Worm (Caenorhabditis elegans) whole organism, late embryonic: ENCODE measurements around the gene R155.5.
A peak's percentile ranks its signal among the peaks of the same experiment; 100 is the strongest.

ENCODE experiments used
- C08G9.2 ChIP-seq: sonication (generic microtip); optimal IDR thresholded peaks from 2 replicates; lab custom pipeline; 2016; ENCODE audit warnings: mild to moderate bottlenecking, missing genetic modification characterization, moderate library complexity, missing compliant biosample characterization
- C38D4.7 ChIP-seq: fragments of 200-800 bp; sonication (Bioruptor generic); optimal IDR thresholded peaks from 2 replicates; lab custom pipeline; 2018; ENCODE audit warnings: mild to moderate bottlenecking, missing genetic modification characterization, moderate library complexity, missing compliant biosample characterization
- F13H6.1 ChIP-seq: sonication (generic microtip); optimal IDR thresholded peaks from 2 replicates; lab custom pipeline; 2016; ENCODE audit warnings: missing genetic modification characterization, missing compliant biosample characterization
- T23F11.4 ChIP-seq: fragments of 200-800 bp; sonication (Bioruptor generic); optimal IDR thresholded peaks from 2 replicates; lab custom pipeline; 2018; ENCODE audit warnings: mild to moderate bottlenecking, missing genetic modification characterization, missing compliant biosample characterization
- Y22D7AL.16 ChIP-seq: sonication (generic microtip); optimal IDR thresholded peaks from 2 replicates; lab custom pipeline; 2016; ENCODE audit warnings: missing genetic modification characterization, missing compliant biosample characterization
- ahr-1 ChIP-seq: sonication (generic microtip); optimal IDR thresholded peaks from 2 replicates; lab custom pipeline; 2016; ENCODE audit warnings: missing genetic modification characterization, missing compliant biosample characterization
- ama-1 ChIP-seq: fragments of 150-350 bp; optimal IDR thresholded peaks from 2 replicates; lab custom pipeline; 2014
- ceh-18 ChIP-seq: sonication (generic microtip); optimal IDR thresholded peaks from 2 replicates; lab custom pipeline; 2016; ENCODE audit warnings: missing genetic modification characterization, missing compliant biosample characterization
- ceh-19 ChIP-seq: fragments of 200-800 bp; sonication (Bioruptor generic); optimal IDR thresholded peaks from 2 replicates; lab custom pipeline; 2018; ENCODE audit warnings: mild to moderate bottlenecking, missing genetic modification characterization, missing compliant biosample characterization
- ceh-2 ChIP-seq: sonication (generic microtip); optimal IDR thresholded peaks from 2 replicates; lab custom pipeline; 2016; ENCODE audit warnings: missing genotype, missing genetic modification characterization, missing compliant biosample characterization
- ceh-24 ChIP-seq: sonication (generic microtip); optimal IDR thresholded peaks from 2 replicates; lab custom pipeline; 2016; ENCODE audit warnings: mild to moderate bottlenecking, missing genetic modification characterization, missing compliant biosample characterization
- ceh-48 ChIP-seq: sonication (generic microtip); optimal IDR thresholded peaks from 2 replicates; lab custom pipeline; 2016; ENCODE audit warnings: missing genetic modification characterization, inconsistent platforms, missing compliant biosample characterization
- ceh-6 ChIP-seq: fragments of 200-800 bp; sonication (Bioruptor generic); optimal IDR thresholded peaks from 2 replicates; lab custom pipeline; 2018; ENCODE audit warnings: mild to moderate bottlenecking, missing genetic modification characterization, missing compliant biosample characterization
- dmd-4 ChIP-seq: sonication (generic microtip); optimal IDR thresholded peaks from 2 replicates; lab custom pipeline; 2016; ENCODE audit warnings: borderline replicate concordance, missing genetic modification characterization, missing compliant biosample characterization
- dve-1 ChIP-seq: sonication (generic microtip); optimal IDR thresholded peaks from 2 replicates; lab custom pipeline; 2017; ENCODE audit warnings: antibody characterized with exemption, mild to moderate bottlenecking, missing genetic modification characterization, missing compliant biosample characterization
- eyg-1 ChIP-seq: sonication (generic microtip); optimal IDR thresholded peaks from 2 replicates; lab custom pipeline; 2016; ENCODE audit warnings: missing genotype, missing genetic modification characterization, missing compliant biosample characterization
- fax-1 ChIP-seq: sonication (generic microtip); optimal IDR thresholded peaks from 2 replicates; lab custom pipeline; 2016; ENCODE audit warnings: missing genotype, missing genetic modification characterization, missing compliant biosample characterization
- fkh-10 ChIP-seq: fragments of 150-350 bp; optimal IDR thresholded peaks from 2 replicates; lab custom pipeline; 2014; ENCODE audit warnings: missing biosample characterization, missing genetic modification reagents, missing genetic modification characterization
- fkh-6 ChIP-seq: sonication (generic microtip); optimal IDR thresholded peaks from 2 replicates; lab custom pipeline; 2016; ENCODE audit warnings: missing genetic modification characterization, missing compliant biosample characterization
- gmeb-2 ChIP-seq: sonication (generic microtip); optimal IDR thresholded peaks from 2 replicates; lab custom pipeline; 2016; ENCODE audit warnings: missing genetic modification characterization, inconsistent platforms, missing compliant biosample characterization
- hlh-15 ChIP-seq: sonication (generic microtip); optimal IDR thresholded peaks from 2 replicates; lab custom pipeline; 2016; ENCODE audit warnings: missing genetic modification characterization, missing compliant biosample characterization
- hlh-30 ChIP-seq: sonication (generic microtip); optimal IDR thresholded peaks from 2 replicates; lab custom pipeline; 2017; ENCODE audit warnings: antibody characterized with exemption, missing genetic modification characterization, missing compliant biosample characterization; ENCODE audit not compliant: insufficient read depth
- hlh-6 ChIP-seq: sonication (generic microtip); optimal IDR thresholded peaks from 2 replicates; lab custom pipeline; 2016; ENCODE audit warnings: missing genotype, missing genetic modification characterization, missing compliant biosample characterization
- lim-6 ChIP-seq: sonication (generic microtip); optimal IDR thresholded peaks from 2 replicates; lab custom pipeline; 2016; ENCODE audit warnings: missing genetic modification characterization, missing compliant biosample characterization
- lin-11 ChIP-seq: fragments of 200-800 bp; sonication (Bioruptor generic); optimal IDR thresholded peaks from 2 replicates; lab custom pipeline; 2018; ENCODE audit warnings: mild to moderate bottlenecking, missing genetic modification characterization, missing compliant biosample characterization
- mec-3 ChIP-seq: sonication (generic microtip); optimal IDR thresholded peaks from 2 replicates; lab custom pipeline; 2016; ENCODE audit warnings: borderline replicate concordance, missing genetic modification characterization, missing compliant biosample characterization
- nfya-1 ChIP-seq: sonication (generic microtip); optimal IDR thresholded peaks from 2 replicates; lab custom pipeline; 2017; ENCODE audit warnings: missing genetic modification characterization, mild to moderate bottlenecking, missing compliant biosample characterization, antibody characterized with exemption, moderate library complexity
- odd-2 ChIP-seq: sonication (generic microtip); optimal IDR thresholded peaks from 2 replicates; lab custom pipeline; 2017; ENCODE audit warnings: antibody characterized with exemption, mild to moderate bottlenecking, missing genetic modification characterization, missing compliant biosample characterization
- pag-3 ChIP-seq: sonication (generic microtip); optimal IDR thresholded peaks from 2 replicates; lab custom pipeline; 2016; ENCODE audit warnings: missing compliant biosample characterization, missing genetic modification characterization, borderline replicate concordance
- pat-9 ChIP-seq: fragments of 200-800 bp; sonication (Bioruptor generic); optimal IDR thresholded peaks from 2 replicates; lab custom pipeline; 2018; ENCODE audit warnings: mild to moderate bottlenecking, missing genetic modification characterization, moderate library complexity, missing compliant biosample characterization
- pax-1 ChIP-seq: fragments of 150-350 bp; optimal IDR thresholded peaks from 2 replicates; lab custom pipeline; 2014; ENCODE audit warnings: missing biosample characterization, missing genetic modification characterization
- pha-2 ChIP-seq: sonication (generic microtip); optimal IDR thresholded peaks from 2 replicates; lab custom pipeline; 2017; ENCODE audit warnings: mild to moderate bottlenecking, missing genetic modification characterization, missing compliant biosample characterization
- pha-4 ChIP-seq: fragments of 150-350 bp; optimal IDR thresholded peaks from 2 replicates; lab custom pipeline; 2018; ENCODE audit warnings: missing biosample characterization, missing genetic modification reagents, missing genetic modification characterization
- pqm-1 ChIP-seq: sonication (generic microtip); optimal IDR thresholded peaks from 2 replicates; lab custom pipeline; 2016; ENCODE audit warnings: missing genetic modification characterization, missing compliant biosample characterization
- ref-2 ChIP-seq: sonication (generic microtip); optimal IDR thresholded peaks from 2 replicates; lab custom pipeline; 2016; ENCODE audit warnings: missing genetic modification characterization, missing compliant biosample characterization
- rnt-1 ChIP-seq: sonication (generic microtip); optimal IDR thresholded peaks from 2 replicates; lab custom pipeline; 2016; ENCODE audit warnings: missing genetic modification characterization, missing compliant biosample characterization
- sdc-2 ChIP-seq: sonication (generic microtip); optimal IDR thresholded peaks from 2 replicates; lab custom pipeline; 2016; ENCODE audit warnings: missing genotype, missing genetic modification characterization, missing compliant biosample characterization
- sox-2 ChIP-seq: fragments of 200-800 bp; sonication (Bioruptor generic); IDR thresholded peaks from 2 replicates; pipeline ENCODE4 v1.3.6; 2022; ENCODE audit warnings: missing genetic modification reagents, missing genetic modification characterization, missing compliant biosample characterization
- sox-4 ChIP-seq: sonication (generic microtip); optimal IDR thresholded peaks from 2 replicates; lab custom pipeline; 2017; ENCODE audit warnings: mild to moderate bottlenecking, missing genetic modification characterization, inconsistent platforms, missing compliant biosample characterization
- syd-9 ChIP-seq: sonication (generic microtip); optimal IDR thresholded peaks from 2 replicates; lab custom pipeline; 2016; ENCODE audit warnings: mild to moderate bottlenecking, missing genetic modification characterization, moderate library complexity, missing compliant biosample characterization
- tbx-2 ChIP-seq: sonication (generic microtip); optimal IDR thresholded peaks from 2 replicates; lab custom pipeline; 2016; ENCODE audit warnings: missing genetic modification characterization, missing compliant biosample characterization
- tbx-7 ChIP-seq: sonication (generic microtip); optimal IDR thresholded peaks from 2 replicates; lab custom pipeline; 2016; ENCODE audit warnings: missing genotype, missing genetic modification characterization, missing compliant biosample characterization
- ttx-3 ChIP-seq: sonication (generic microtip); optimal IDR thresholded peaks from 2 replicates; lab custom pipeline; 2016; ENCODE audit warnings: missing genetic modification reagents, missing genetic modification characterization, missing compliant biosample characterization
- unc-3 ChIP-seq, 2 experiments: fragments of 200-800 bp in 1 of 2; sonication (Bioruptor generic) in 1 of 2; sonication (generic microtip) in 1 of 2; conservative IDR thresholded peaks in 1 of 2; optimal IDR thresholded peaks in 1 of 2; 2 replicates each; pipeline versions ENCODE4 v1.3.6 to Lab custom; 2016 to 2022; ENCODE audit warnings: missing compliant biosample characterization in 2 of 2, missing genetic modification characterization in 2 of 2, missing genetic modification reagents in 1 of 2
- unc-55 ChIP-seq: sonication (generic microtip); optimal IDR thresholded peaks from 2 replicates; lab custom pipeline; 2017; ENCODE audit warnings: missing biosample characterization, missing genetic modification reagents, missing genetic modification characterization
- unc-86 ChIP-seq: sonication (generic microtip); optimal IDR thresholded peaks from 2 replicates; lab custom pipeline; 2016; ENCODE audit warnings: missing genetic modification characterization, missing compliant biosample characterization
- ztf-16 ChIP-seq: sonication (generic microtip); optimal IDR thresholded peaks from 2 replicates; lab custom pipeline; 2017; ENCODE audit warnings: missing genetic modification characterization, missing compliant biosample characterization

R155.5 gene

ce11 chrIII:1926456-1926855, 43.9 kb downstream of the R155.5 start (continued):
- TF ChIP-seq C38D4.7 = no peak
- no peak for TF ChIP-seq lim-6 (tag; lab: Kevin White, UChicago)
- no peak for TF ChIP-seq gmeb-2 (tag; lab: Kevin White, UChicago)
- TF ChIP-seq rnt-1 (tag; lab: Kevin White, UChicago) = peak; percentile 66
- no peak for TF ChIP-seq ceh-48 (tag; lab: Kevin White, UChicago)
- TF ChIP-seq hlh-30 (tag; lab: Kevin White, UChicago) = peak; percentile 47
- no peak for TF ChIP-seq fkh-6 (tag; lab: Kevin White, UChicago)
- TF ChIP-seq, all 69 proteins: peak for 17

ce11 chrIII:1925786-1926185, 44.5 kb downstream of the R155.5 start:
- TF ChIP-seq nfya-1 (tag; lab: Kevin White, UChicago) (no peak), dmd-4 (no peak), ceh-2 (tag; lab: Kevin White, UChicago) (no peak), ceh-19 (no peak), pag-3 (tag; lab: Kevin White, UChicago) (no peak), lin-11 (tag; lab: Kevin White, UChicago) (no peak), unc-3 (GFP tag; conservative IDR thresholded peaks at IDR 0.05; lab: Robert Waterston, UW) (no peak), unc-3 (tag; optimal IDR thresholded peaks at IDR 0.05; lab: Kevin White, UChicago) (no peak), odd-2 (tag; lab: Kevin White, UChicago) (no peak), rnt-1 (tag; lab: Kevin White, UChicago) (no peak), hlh-15 (tag; lab: Kevin White, UChicago) (no peak), unc-86 (tag; lab: Kevin White, UChicago) (no peak)
- TF ChIP-seq, all 69 proteins: peak for 0

ce11 chrIII:1925048-1925537, 45.2 kb downstream of the R155.5 start:
- TF ChIP-seq lin-11 (tag; lab: Kevin White, UChicago) (peak; percentile 23), ceh-6 (GFP tag; lab: Kevin White, UChicago) (no peak), nfya-1 (tag; lab: Kevin White, UChicago) (peak; percentile 96), pax-1 (tag; lab: Kevin White, UChicago) (peak; percentile 85), T23F11.4 (no peak), pha-4 (tag; lab: Kevin White, UChicago) (no peak), ceh-24 (tag; lab: Kevin White, UChicago) (no peak), eyg-1 (peak; percentile 51), pag-3 (tag; lab: Kevin White, UChicago) (peak; percentile 54), ref-2 (tag; lab: Kevin White, UChicago) (peak; percentile 94), ztf-16 (tag; lab: Kevin White, UChicago) (no peak), syd-9 (peak; percentile 64), tbx-7 (tag; lab: Kevin White, UChicago) (peak; percentile 41), pqm-1 (tag; lab: Kevin White, UChicago) (peak; percentile 65), dve-1 (peak; percentile 92), unc-55 (GFP tag; lab: Kevin White, UChicago) (peak; percentile 99), mec-3 (tag; lab: Kevin White, UChicago) (no peak), ttx-3 (tag; lab: Kevin White, UChicago) (no peak), ama-1 (lab: Kevin White, UChicago) (no peak), pat-9 (peak; percentile 44), F13H6.1 (tag; lab: Kevin White, UChicago) (peak; percentile 95), rnt-1 (tag; lab: Kevin White, UChicago) (peak; percentile 98), C08G9.2 (tag; lab: Kevin White, UChicago) (peak; percentile 66), fax-1 (tag; lab: Kevin White, UChicago) (peak; percentile 51), ceh-18 (tag; lab: Kevin White, UChicago) (peak; percentile 98), Y22D7AL.16 (no peak), hlh-6 (tag; lab: Kevin White, UChicago) (no peak), ahr-1 (tag; lab: Kevin White, UChicago) (no peak), tbx-2 (tag; lab: Kevin White, UChicago) (peak; percentile 97), sdc-2 (peak; percentile 25), sox-4 (peak; percentile 51), ceh-19 (peak; percentile 1), sox-2 (GFP tag; lab: Robert Waterston, UW) (peak; percentile 10; the same call in 1 of the 2 replicates), pha-2 (tag; lab: Kevin White, UChicago) (peak; percentile 50), fkh-10 (peak; percentile 1)
